Worm (Caenorhabditis elegans): ENCODE data around the gene C43F9.4.

ce11 chrIV:10609920-10610319 is 20.9 kb upstream of the C43F9.4 start:
- TF ChIP-seq zip-2 (tag; optimal IDR thresholded peaks at IDR 0.05) (no peak), nhr-10 (tag; optimal IDR thresholded peaks at IDR 0.05) (no peak)

Measured in whole organism, L4 larva.